Worm (Caenorhabditis elegans): ENCODE measurements around the gene let-70.

Gene let-70

ce11 chrIV:11118837-11119491 is 36.9 kb upstream of the let-70 start, which contains the start of the genes imp-2 and enpl-1 (continued):
- TF ChIP-seq mes-4 (tag; optimal IDR thresholded peaks at IDR 0.05) (no peak), attf-5 (GFP tag; optimal IDR thresholded peaks at IDR 0.05) (peak; percentile 88), nfya-2 (GFP tag; IDR thresholded peaks at IDR 0.05) (no peak), cebp-1 (GFP tag; IDR thresholded peaks at IDR 0.05) (0 out of 2 replicates have a peak, but pooled peaks have one; percentile 12), cebp-1 (tag; optimal IDR thresholded peaks at IDR 0.05) (peak; percentile 82), unc-130 (GFP tag; optimal IDR thresholded peaks at IDR 0.05) (no peak), akir-1 (GFP tag; optimal IDR thresholded peaks at IDR 0.05) (peak; percentile 37), ztf-22 (GFP tag; optimal IDR thresholded peaks at IDR 0.05) (peak; percentile 48), ceh-40 (GFP tag; IDR thresholded peaks at IDR 0.05) (no peak), ceh-79 (tag; optimal IDR thresholded peaks at IDR 0.05) (no peak), B0261.1 (tag; optimal IDR thresholded peaks at IDR 0.05) (no peak), sdz-38 (tag; optimal IDR thresholded peaks at IDR 0.05) (no peak), F57A8.1 (GFP tag; optimal IDR thresholded peaks at IDR 0.05) (peak; percentile 40), ama-1 (optimal IDR thresholded peaks at IDR 0.05) (no peak), ama-1 (GFP tag; optimal IDR thresholded peaks at IDR 0.05) (peak in 1 of 2 experiments; percentile 41), egl-18 (GFP tag; IDR thresholded peaks at IDR 0.05) (no peak), attf-6 (GFP tag; IDR thresholded peaks at IDR 0.05) (no peak), lin-40 (tag; optimal IDR thresholded peaks at IDR 0.05) (peak; percentile 85), ztf-28 (GFP tag; IDR thresholded peaks at IDR 0.05) (no peak), ztf-25 (GFP tag; IDR thresholded peaks at IDR 0.05) (0 out of 2 replicates have a peak, but pooled peaks have one; percentile 30), F33H1.4 (GFP tag; IDR thresholded peaks at IDR 0.05) (peak; percentile 63), rpc-1 (optimal IDR thresholded peaks at IDR 0.05) (no peak), rpc-1 (tag; optimal IDR thresholded peaks at IDR 0.05) (peak; percentile 5), lsy-27 (tag; optimal IDR thresholded peaks at IDR 0.05; ENCODE audit: borderline replicate concordance, insufficient read depth) (no peak), D2030.7 (GFP tag; IDR thresholded peaks at IDR 0.05) (peak; percentile 53; the same call in 1 of the 2 replicates), ztf-18 (tag; optimal IDR thresholded peaks at IDR 0.05) (peak; percentile 76), F55B11.4 (tag; optimal IDR thresholded peaks at IDR 0.05; ENCODE audit: borderline replicate concordance, insufficient read depth) (no peak), F39B2.1 (GFP tag; IDR thresholded peaks at IDR 0.05) (no peak), athp-1 (tag; optimal IDR thresholded peaks at IDR 0.05) (peak; percentile 22), ceh-58 (GFP tag; IDR thresholded peaks at IDR 0.05) (no peak), madf-6 (GFP tag; IDR thresholded peaks at IDR 0.05) (peak; percentile 60; the same call in 1 of the 2 replicates), snpc-4 (GFP tag; optimal IDR thresholded peaks at IDR 0.05) (no peak), snpc-4 (tag; optimal IDR thresholded peaks at IDR 0.05) (peak in 3 of 4 experiments; percentile 68 to 78 (median 71)), pbrm-1 (GFP tag; IDR thresholded peaks at IDR 0.05) (peak; percentile 84), ztf-26 (tag; optimal IDR thresholded peaks at IDR 0.05) (peak; percentile 37), lir-1 (GFP tag; conservative IDR thresholded peaks at IDR 0.05) (peak; percentile 58; the same call in 1 of the 2 replicates), ceh-100 (GFP tag; IDR thresholded peaks at IDR 0.05) (peak; percentile 77), dox-1 (GFP tag; IDR thresholded peaks at IDR 0.05) (peak; percentile 96), C17E4.6 (GFP tag; IDR thresholded peaks at IDR 0.05) (no peak), let-607 (tag; optimal IDR thresholded peaks at IDR 0.05) (peak; percentile 100), tbx-9 (tag; optimal IDR thresholded peaks at IDR 0.05; ENCODE audit: borderline replicate concordance) (no peak), bed-2 (GFP tag; IDR thresholded peaks at IDR 0.05) (no peak), nfya-1 (tag; optimal IDR thresholded peaks at IDR 0.05; ENCODE audit: borderline replicate concordance, insufficient read depth) (no peak), K12H6.12 (tag; optimal IDR thresholded peaks at IDR 0.05) (peak; percentile 86), hmg-1.2 (GFP tag; IDR thresholded peaks at IDR 0.05) (peak; percentile 97), ekl-4 (GFP tag; IDR thresholded peaks at IDR 0.05) (peak; percentile 91), Y95B8A.8 (GFP tag; IDR thresholded peaks at IDR 0.05) (0 out of 2 replicates have a peak, but pooled peaks have one; percentile 20), ets-4 (GFP tag; optimal IDR thresholded peaks at IDR 0.05) (peak; percentile 80)

All from whole organism, young adult.